Worm (Caenorhabditis elegans) whole organism, early embryonic: ENCODE data around the gene ech-1.1.

Source experiments
- B0310.2 ChIP-seq: sonication (generic microtip); optimal IDR thresholded peaks from 2 replicates; lab custom pipeline; 2016; ENCODE audit warnings: mild to moderate bottlenecking, missing genetic modification characterization, missing compliant biosample characterization
- F13C5.2 ChIP-seq: sonication (generic microtip); optimal IDR thresholded peaks from 2 replicates; lab custom pipeline; 2017; ENCODE audit warnings: mild to moderate bottlenecking, missing genetic modification characterization, inconsistent platforms, missing compliant biosample characterization
- aly-1 ChIP-seq: sonication (generic microtip); optimal IDR thresholded peaks from 2 replicates; lab custom pipeline; 2016; ENCODE audit warnings: missing genetic modification characterization, missing compliant biosample characterization
- ama-1 ChIP-seq: fragments of 150-350 bp; optimal IDR thresholded peaks from 2 replicates; lab custom pipeline; 2014
- ceh-13 ChIP-seq: fragments of 200-800 bp; sonication (Bioruptor generic); optimal IDR thresholded peaks from 2 replicates; lab custom pipeline; 2018; ENCODE audit warnings: mild to moderate bottlenecking, missing genetic modification characterization, missing compliant biosample characterization
- ceh-36 ChIP-seq: sonication (generic microtip); optimal IDR thresholded peaks from 2 replicates; lab custom pipeline; 2016; ENCODE audit warnings: missing genetic modification characterization, inconsistent platforms, missing compliant biosample characterization
- ets-7 ChIP-seq: sonication (generic microtip); optimal IDR thresholded peaks from 2 replicates; lab custom pipeline; 2016; ENCODE audit warnings: missing genotype, missing genetic modification characterization, missing compliant biosample characterization
- flt-1 ChIP-seq: fragments of 200-800 bp; sonication (Bioruptor generic); IDR thresholded peaks from 2 replicates; pipeline ENCODE4 v1.3.6; 2022; ENCODE audit warnings: missing genetic modification characterization, missing compliant biosample characterization
- hmbx-1 ChIP-seq: sonication (generic microtip); optimal IDR thresholded peaks from 2 replicates; lab custom pipeline; 2016; ENCODE audit warnings: mild to moderate bottlenecking, missing genetic modification characterization, missing compliant biosample characterization
- hmg-4 ChIP-seq: fragments of 200-800 bp; sonication (Bioruptor generic); optimal IDR thresholded peaks from 2 replicates; lab custom pipeline; 2018; ENCODE audit warnings: mild to moderate bottlenecking, missing genetic modification characterization, missing compliant biosample characterization
- hnd-1 ChIP-seq: sonication (generic microtip); optimal IDR thresholded peaks from 2 replicates; lab custom pipeline; 2016; ENCODE audit warnings: missing genetic modification characterization, missing compliant biosample characterization
- pes-1 ChIP-seq: fragments of 200-800 bp; sonication (Bioruptor generic); IDR thresholded peaks from 2 replicates; pipeline ENCODE4 v1.3.6; 2022; ENCODE audit warnings: missing genetic modification reagents, missing genetic modification characterization, missing compliant biosample characterization
- scrt-1 ChIP-seq: fragments of 200-800 bp; sonication (Bioruptor generic); IDR thresholded peaks from 2 replicates; pipeline ENCODE4 v1.3.6; 2022; ENCODE audit warnings: missing genetic modification characterization, missing compliant biosample characterization
- sea-1 ChIP-seq: fragments of 200-800 bp; sonication (Bioruptor generic); conservative IDR thresholded peaks from 2 replicates; pipeline ENCODE4 v1.3.6; 2022; ENCODE audit warnings: missing genetic modification characterization, missing compliant biosample characterization
- tbx-11 ChIP-seq: fragments of 200-800 bp; sonication (Bioruptor generic); IDR thresholded peaks from 2 replicates; pipeline ENCODE4 v1.3.6; 2022; ENCODE audit warnings: missing genetic modification characterization, missing compliant biosample characterization
- tbx-37 ChIP-seq: fragments of 200-800 bp; sonication (Bioruptor generic); conservative IDR thresholded peaks from 2 replicates; pipeline ENCODE4 v1.3.6; 2022; ENCODE audit warnings: missing genetic modification reagents, missing genetic modification characterization, missing compliant biosample characterization
- tra-4 ChIP-seq: sonication (generic microtip); optimal IDR thresholded peaks from 2 replicates; lab custom pipeline; 2017; ENCODE audit warnings: missing genetic modification characterization, missing compliant biosample characterization

The ech-1.1 gene

ce11 chrV:15377903-15378302, 16.6 kb upstream of the ech-1.1 start, which contains the start of gene srh-122:
srh-122 (minus strand) TSS chrV:15378003.
- TF ChIP-seq B0310.2 (tag; lab: Kevin White, UChicago), result no peak
- no peak for TF ChIP-seq tbx-11 (GFP tag; lab: Robert Waterston, UW)

ce11 chrV:15376223-15376622, 14.9 kb upstream of the ech-1.1 start, which contains the start of gene srh-52:
srh-52 (minus strand) TSS chrV:15376323.
- TF ChIP-seq hmg-4 (no peak), ceh-13 (no peak), tra-4 (tag; lab: Kevin White, UChicago) (no peak), ama-1 (lab: Kevin White, UChicago) (no peak), F13C5.2 (tag; lab: Kevin White, UChicago) (no peak), scrt-1 (no peak), ets-7 (tag; lab: Kevin White, UChicago) (no peak), hnd-1 (tag; lab: Kevin White, UChicago) (no peak), tbx-37 (GFP tag; lab: Robert Waterston, UW) (no peak), tbx-11 (GFP tag; lab: Robert Waterston, UW) (no peak), B0310.2 (tag; lab: Kevin White, UChicago) (no peak), sea-1 (no peak), aly-1 (tag; lab: Kevin White, UChicago) (no peak), pes-1 (GFP tag; lab: Robert Waterston, UW) (no peak)

ce11 chrV:15369707-15370106, 8.4 kb upstream of the ech-1.1 start, which contains the start of gene nhr-269:
nhr-269 (minus strand) TSS chrV:15369807.
- TF ChIP-seq F13C5.2 (tag; lab: Kevin White, UChicago) (no peak), tbx-11 (GFP tag; lab: Robert Waterston, UW) (no peak), ama-1 (lab: Kevin White, UChicago) (no peak), scrt-1 (no peak), pes-1 (GFP tag; lab: Robert Waterston, UW) (no peak), sea-1 (no peak), hmbx-1 (tag; lab: Kevin White, UChicago) (no peak), ceh-36 (no peak), ceh-13 (no peak), aly-1 (tag; lab: Kevin White, UChicago) (no peak), B0310.2 (tag; lab: Kevin White, UChicago) (no peak), hmg-4 (no peak), ets-7 (tag; lab: Kevin White, UChicago) (no peak), flt-1 (GFP tag; lab: Robert Waterston, UW) (no peak), tra-4 (tag; lab: Kevin White, UChicago) (no peak)

ce11 chrV:15367770-15368169, 6.5 kb upstream of the ech-1.1 start:
- TF ChIP-seq tbx-37 (GFP tag; lab: Robert Waterston, UW), result no peak

ce11 chrV:15354648-15355047, 6.7 kb downstream of the ech-1.1 start, which contains the start of gene C29F3.7:
C29F3.7 (plus strand) TSS chrV:15354901.
- TF ChIP-seq hmbx-1 (tag; lab: Kevin White, UChicago) (no peak), flt-1 (GFP tag; lab: Robert Waterston, UW) (no peak), ama-1 (lab: Kevin White, UChicago) (no peak), ceh-36 (no peak), aly-1 (tag; lab: Kevin White, UChicago) (no peak), pes-1 (GFP tag; lab: Robert Waterston, UW) (no peak), ceh-13 (no peak), hnd-1 (tag; lab: Kevin White, UChicago) (no peak), hmg-4 (no peak), tbx-11 (GFP tag; lab: Robert Waterston, UW) (no peak), B0310.2 (tag; lab: Kevin White, UChicago) (no peak), tra-4 (tag; lab: Kevin White, UChicago) (no peak), scrt-1 (no peak), ets-7 (tag; lab: Kevin White, UChicago) (no peak)

- TF ChIP-seq tbx-11 (GFP tag; lab: Robert Waterston, UW) (no peak), ceh-36 (no peak), hnd-1 (tag; lab: Kevin White, UChicago) (no peak), B0310.2 (tag; lab: Kevin White, UChicago) (no peak), hmbx-1 (tag; lab: Kevin White, UChicago) (no peak), pes-1 (GFP tag; lab: Robert Waterston, UW) (no peak), flt-1 (GFP tag; lab: Robert Waterston, UW) (no peak), tbx-37 (GFP tag; lab: Robert Waterston, UW) (no peak), hmg-4 (no peak), F13C5.2 (tag; lab: Kevin White, UChicago) (no peak), ets-7 (tag; lab: Kevin White, UChicago) (no peak), sea-1 (no peak), tra-4 (tag; lab: Kevin White, UChicago) (no peak), ceh-13 (no peak), scrt-1 (no peak), aly-1 (tag; lab: Kevin White, UChicago) (no peak), ama-1 (lab: Kevin White, UChicago) (no peak)
Measured at ce11 chrV:15352376-15352775, 8.9 kb downstream of the ech-1.1 start, which contains the start of gene srx-58. srx-58 (plus strand) TSS chrV:15352676.

ce11 chrV:15350615-15351014, 10.7 kb downstream of the ech-1.1 start, which contains the start of gene clec-231:
clec-231 (minus strand) TSS chrV:15350715.
- TF ChIP-seq tbx-37 (GFP tag; lab: Robert Waterston, UW), result no peak
- no peak for TF ChIP-seq flt-1 (GFP tag; lab: Robert Waterston, UW)
- no peak for TF ChIP-seq ceh-36
- no peak for TF ChIP-seq hnd-1 (tag; lab: Kevin White, UChicago)
- TF ChIP-seq hmbx-1 (tag; lab: Kevin White, UChicago), result no peak
- TF ChIP-seq tra-4 (tag; lab: Kevin White, UChicago), result no peak
- TF ChIP-seq sea-1, result no peak
- TF ChIP-seq tbx-11 (GFP tag; lab: Robert Waterston, UW), result no peak
- no peak for TF ChIP-seq scrt-1
- no peak for TF ChIP-seq ceh-13
- TF ChIP-seq aly-1 (tag; lab: Kevin White, UChicago), result no peak
- TF ChIP-seq ama-1 (lab: Kevin White, UChicago), result no peak
- TF ChIP-seq B0310.2 (tag; lab: Kevin White, UChicago), result no peak
- no peak for TF ChIP-seq F13C5.2 (tag; lab: Kevin White, UChicago)
